Worm (Caenorhabditis elegans) whole organism, early embryonic: ENCODE data around the gene T12A2.21.

Source experiments
- F13C5.2 ChIP-seq: sonication (generic microtip); optimal IDR thresholded peaks from 2 replicates; lab custom pipeline; 2017; ENCODE audit warnings: mild to moderate bottlenecking, missing genetic modification characterization, inconsistent platforms, missing compliant biosample characterization
- aly-1 ChIP-seq: sonication (generic microtip); optimal IDR thresholded peaks from 2 replicates; lab custom pipeline; 2016; ENCODE audit warnings: missing genetic modification characterization, missing compliant biosample characterization
- ama-1 ChIP-seq: fragments of 150-350 bp; optimal IDR thresholded peaks from 2 replicates; lab custom pipeline; 2014

DNA sequence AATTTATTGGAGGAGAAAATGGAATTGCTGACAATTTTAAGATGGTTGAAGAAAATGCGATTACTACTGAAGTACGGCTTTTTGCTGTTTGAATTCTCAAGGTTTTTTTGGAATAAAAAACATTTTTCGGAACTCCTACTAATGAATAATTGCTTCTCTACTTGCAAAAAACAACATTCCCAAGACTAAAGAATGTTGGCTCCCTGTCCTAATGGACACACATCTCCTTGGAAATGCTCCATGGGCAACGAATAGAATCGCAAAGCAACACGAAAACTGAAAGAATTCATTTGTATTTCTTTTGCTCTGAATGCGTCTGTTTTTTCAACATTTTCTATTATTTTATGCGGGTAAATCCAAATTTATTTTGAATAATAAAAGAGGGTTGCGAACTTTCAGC is 36.3 kb upstream of the T12A2.21 start, which contains the start of gene C18F10.2:
- TF ChIP-seq ama-1 (lab: Kevin White, UChicago), result no peak
- TF ChIP-seq aly-1 (tag; lab: Kevin White, UChicago), result no peak
- no peak for TF ChIP-seq F13C5.2
